Worm (Caenorhabditis elegans): ENCODE measurements around the gene T13H5.1.

The T13H5.1 gene

ce11 chrII:8480166-8480565 is 28.7 kb downstream of the T13H5.1 start, which contains the start of gene lact-4:
TSS of gene lact-4 (minus strand) at chrII:8480478.
- no peak for TF ChIP-seq ceh-48 (tag; optimal IDR thresholded peaks at IDR 0.05)
- TF ChIP-seq eyg-1 (tag; optimal IDR thresholded peaks at IDR 0.05): no peak
- no peak for TF ChIP-seq tbx-7 (tag; optimal IDR thresholded peaks at IDR 0.05)
- no peak for TF ChIP-seq elt-2 (tag; optimal IDR thresholded peaks at IDR 0.05)
- no peak for TF ChIP-seq ttx-3 (tag; optimal IDR thresholded peaks at IDR 0.05)
- no peak for TF ChIP-seq npax-4 (tag; optimal IDR thresholded peaks at IDR 0.05)
- no peak for TF ChIP-seq sdc-2 (tag; optimal IDR thresholded peaks at IDR 0.05)

ce11 chrII:8479337-8479736 is 29.5 kb downstream of the T13H5.1 start:
- TF ChIP-seq lim-6 (tag; optimal IDR thresholded peaks at IDR 0.05): no peak
- TF ChIP-seq unc-86 (tag; optimal IDR thresholded peaks at IDR 0.05): no peak
- TF ChIP-seq ets-4 (tag; optimal IDR thresholded peaks at IDR 0.05): no peak
- no peak for TF ChIP-seq ceh-14 (tag; optimal IDR thresholded peaks at IDR 0.05)
- no peak for TF ChIP-seq dmd-4 (tag; optimal IDR thresholded peaks at IDR 0.05; ENCODE audit: borderline replicate concordance)
- no peak for TF ChIP-seq fkh-10 (GFP tag; optimal IDR thresholded peaks at IDR 0.05)
- TF ChIP-seq che-1 (tag; optimal IDR thresholded peaks at IDR 0.05): no peak
- TF ChIP-seq ahr-1 (tag; optimal IDR thresholded peaks at IDR 0.05): no peak
- TF ChIP-seq T23F11.4 (GFP tag; optimal IDR thresholded peaks at IDR 0.05): no peak
- TF ChIP-seq hlh-6 (tag; optimal IDR thresholded peaks at IDR 0.05): no peak
- no peak for TF ChIP-seq nhr-11 (tag; optimal IDR thresholded peaks at IDR 0.05)
- no peak for TF ChIP-seq Y22D7AL.16 (tag; optimal IDR thresholded peaks at IDR 0.05)
- TF ChIP-seq pros-1 (tag; optimal IDR thresholded peaks at IDR 0.05): no peak
- TF ChIP-seq ceh-48 (tag; optimal IDR thresholded peaks at IDR 0.05): no peak
- no peak for TF ChIP-seq pqm-1 (tag; optimal IDR thresholded peaks at IDR 0.05)
- no peak for TF ChIP-seq nfya-1 (tag; optimal IDR thresholded peaks at IDR 0.05)
- TF ChIP-seq unc-55 (GFP tag; optimal IDR thresholded peaks at IDR 0.05): no peak
- no peak for TF ChIP-seq pat-9 (tag; optimal IDR thresholded peaks at IDR 0.05)
- no peak for TF ChIP-seq nhr-232 (tag; optimal IDR thresholded peaks at IDR 0.05)

ce11 chrII:8475306-8475822 is 33.5 kb downstream of the T13H5.1 start, which contains the start of the genes M05D6.1 and M05D6.3:
TSS of gene M05D6.1 (minus strand) at chrII:8475406.
TSS of gene M05D6.3 (plus strand) at chrII:8475772.
- TF ChIP-seq syd-9 (tag; optimal IDR thresholded peaks at IDR 0.05): no peak
- no peak for TF ChIP-seq nfya-1 (tag; optimal IDR thresholded peaks at IDR 0.05)
- TF ChIP-seq ceh-45 (GFP tag; IDR thresholded peaks at IDR 0.05): no peak
- no peak for TF ChIP-seq zip-5 (tag; optimal IDR thresholded peaks at IDR 0.05)
- no peak for TF ChIP-seq ceh-18 (tag; optimal IDR thresholded peaks at IDR 0.05)
- no peak for TF ChIP-seq ceh-14 (tag; optimal IDR thresholded peaks at IDR 0.05)
- no peak for TF ChIP-seq ceh-2 (tag; optimal IDR thresholded peaks at IDR 0.05)
- TF ChIP-seq K02D7.2 (tag; optimal IDR thresholded peaks at IDR 0.05): no peak
- TF ChIP-seq pqm-1 (tag; optimal IDR thresholded peaks at IDR 0.05): no peak
- TF ChIP-seq lin-11 (tag; optimal IDR thresholded peaks at IDR 0.05): no peak
- no peak for TF ChIP-seq ceh-19 (GFP tag; optimal IDR thresholded peaks at IDR 0.05)
- TF ChIP-seq pag-3 (tag; optimal IDR thresholded peaks at IDR 0.05; ENCODE audit: borderline replicate concordance): no peak
- no peak for TF ChIP-seq sox-4 (tag; optimal IDR thresholded peaks at IDR 0.05)
- TF ChIP-seq F13H6.1 (tag; optimal IDR thresholded peaks at IDR 0.05): no peak
- TF ChIP-seq unc-55 (GFP tag; optimal IDR thresholded peaks at IDR 0.05): no peak
- TF ChIP-seq K09A11.1 (tag; optimal IDR thresholded peaks at IDR 0.05; ENCODE audit: insufficient read depth): no peak

- no peak for TF ChIP-seq ets-4 (tag; optimal IDR thresholded peaks at IDR 0.05)
- no peak for TF ChIP-seq ceh-48 (tag; optimal IDR thresholded peaks at IDR 0.05)
- TF ChIP-seq mec-3 (tag; optimal IDR thresholded peaks at IDR 0.05; ENCODE audit: borderline replicate concordance): no peak
- TF ChIP-seq K09A11.1 (tag; optimal IDR thresholded peaks at IDR 0.05; ENCODE audit: insufficient read depth): no peak
- no peak for TF ChIP-seq ceh-18 (tag; optimal IDR thresholded peaks at IDR 0.05)
- TF ChIP-seq nhr-232 (tag; optimal IDR thresholded peaks at IDR 0.05): no peak
- TF ChIP-seq hlh-30 (tag; optimal IDR thresholded peaks at IDR 0.05; ENCODE audit: insufficient read depth): no peak
- no peak for TF ChIP-seq pha-2 (tag; optimal IDR thresholded peaks at IDR 0.05)
- no peak for TF ChIP-seq eyg-1 (tag; optimal IDR thresholded peaks at IDR 0.05)
- TF ChIP-seq ahr-1 (tag; optimal IDR thresholded peaks at IDR 0.05): no peak
- no peak for TF ChIP-seq dmd-4 (tag; optimal IDR thresholded peaks at IDR 0.05; ENCODE audit: borderline replicate concordance)
- TF ChIP-seq elt-4 (tag; optimal IDR thresholded peaks at IDR 0.05): no peak
- no peak for TF ChIP-seq sox-2 (GFP tag; IDR thresholded peaks at IDR 0.05)
- TF ChIP-seq odd-2 (tag; optimal IDR thresholded peaks at IDR 0.05): no peak
- no peak for TF ChIP-seq ama-1 (optimal IDR thresholded peaks at IDR 0.05)
- no peak for TF ChIP-seq Y22D7AL.16 (tag; optimal IDR thresholded peaks at IDR 0.05)
- TF ChIP-seq ceh-34 (tag; optimal IDR thresholded peaks at IDR 0.05): no peak
- no peak for TF ChIP-seq fkh-6 (tag; optimal IDR thresholded peaks at IDR 0.05)
- no peak for TF ChIP-seq pqm-1 (tag; optimal IDR thresholded peaks at IDR 0.05)
Measured at ce11 chrII:8472916-8473315, 35.9 kb downstream of the T13H5.1 start.

Measured in whole organism, late embryonic.